Fruit fly (Drosophila melanogaster): ENCODE results near the gene CG10589.

The CG10589 gene

DNA sequence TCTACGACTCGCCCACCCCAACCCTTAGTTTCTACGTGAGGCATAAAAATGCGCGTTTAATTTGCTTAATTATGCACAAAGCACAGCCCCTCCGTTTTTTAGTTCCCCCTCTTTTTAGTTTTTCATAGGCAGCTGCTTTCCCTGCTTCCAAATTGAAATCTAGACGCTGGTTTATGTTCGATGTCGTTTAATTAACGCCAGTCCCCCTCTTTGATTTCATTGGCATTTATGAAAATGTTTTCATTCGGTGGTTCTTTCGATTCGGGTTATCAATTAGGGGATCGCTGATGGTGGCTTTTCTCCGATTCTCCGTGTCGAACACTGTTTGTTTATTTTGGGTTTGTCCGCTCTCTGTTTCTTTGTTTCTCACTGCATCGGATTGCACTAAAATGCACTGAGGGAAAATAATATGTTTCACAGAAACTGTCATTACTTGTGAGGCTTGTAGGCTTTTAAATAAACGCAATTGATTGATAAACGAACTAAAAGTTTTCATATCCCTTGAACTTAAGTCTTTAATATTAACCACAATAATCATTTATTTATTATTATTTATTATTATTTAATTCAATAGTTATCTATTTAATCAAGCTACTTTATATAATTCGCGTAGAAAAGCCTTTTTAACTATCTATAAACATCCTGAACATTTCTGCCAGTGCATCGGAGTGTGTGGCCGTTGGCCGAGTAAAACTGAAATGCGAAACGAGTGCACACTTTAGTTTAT lies 2.6 kb downstream of the CG10589 start:
- no peak for TF ChIP-seq noc (tag; optimal IDR thresholded peaks at IDR 0.05)

DNA sequence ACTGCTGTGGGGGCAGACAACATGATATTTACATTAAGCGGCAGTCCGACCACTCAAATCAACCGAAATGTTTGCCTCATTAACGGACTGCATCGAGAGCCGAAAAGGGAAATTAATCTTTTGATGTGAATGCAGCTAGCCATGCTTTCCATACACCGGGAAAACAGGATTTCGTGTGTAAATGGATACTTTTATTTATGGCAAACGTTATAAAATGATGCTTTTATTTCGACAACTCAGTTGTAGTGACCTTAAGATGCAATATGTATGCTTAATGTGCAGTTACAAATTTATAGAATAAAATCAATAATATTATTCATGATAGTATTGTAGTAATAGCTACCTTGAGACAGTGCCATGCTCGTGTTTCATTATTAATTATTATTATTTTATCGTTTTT lies 3.9 kb downstream of the CG10589 start:
- no peak for TF ChIP-seq noc (tag; optimal IDR thresholded peaks at IDR 0.05)

DNA sequence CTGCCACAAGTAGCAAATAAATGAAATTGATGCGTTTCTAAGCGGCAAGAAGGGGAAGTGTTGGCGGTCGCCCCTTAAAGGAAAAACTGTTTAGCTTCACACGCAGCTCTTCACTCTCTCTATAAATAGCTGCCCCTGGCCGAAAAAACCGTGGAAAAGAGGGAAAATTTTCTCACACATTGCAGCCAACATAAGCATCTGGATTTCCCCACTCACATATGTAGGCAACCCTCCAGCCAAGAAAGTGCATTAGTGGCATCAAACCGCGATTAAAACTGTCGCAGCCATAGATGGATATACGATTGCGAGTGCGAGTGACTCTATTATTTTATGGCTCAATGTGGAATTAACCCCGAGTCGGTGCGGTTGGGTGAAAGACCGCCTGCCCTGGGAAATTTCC lies 4.9 kb downstream of the CG10589 start:
- no peak for TF ChIP-seq noc (tag; optimal IDR thresholded peaks at IDR 0.05)

DNA sequence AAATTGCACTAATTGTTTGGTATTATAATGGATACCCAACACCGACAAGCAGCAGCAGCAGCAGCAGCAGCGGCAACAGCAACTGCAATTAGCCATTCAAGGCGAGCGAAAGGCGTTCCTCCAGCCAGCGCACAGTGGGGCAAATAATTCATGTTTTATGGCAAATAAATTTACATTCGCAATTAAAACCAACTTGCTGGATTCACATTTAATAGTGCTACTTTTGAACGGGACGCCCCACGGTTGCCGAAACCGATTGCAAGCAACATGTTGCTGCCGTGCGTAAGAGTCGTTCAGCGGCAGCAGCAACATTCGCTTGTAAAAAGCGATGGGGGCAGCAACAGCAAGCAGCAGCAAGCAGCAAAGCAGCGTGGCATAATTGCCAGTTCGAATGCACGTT lies 6.1 kb downstream of the CG10589 start:
- no peak for TF ChIP-seq noc (tag; optimal IDR thresholded peaks at IDR 0.05)

DNA sequence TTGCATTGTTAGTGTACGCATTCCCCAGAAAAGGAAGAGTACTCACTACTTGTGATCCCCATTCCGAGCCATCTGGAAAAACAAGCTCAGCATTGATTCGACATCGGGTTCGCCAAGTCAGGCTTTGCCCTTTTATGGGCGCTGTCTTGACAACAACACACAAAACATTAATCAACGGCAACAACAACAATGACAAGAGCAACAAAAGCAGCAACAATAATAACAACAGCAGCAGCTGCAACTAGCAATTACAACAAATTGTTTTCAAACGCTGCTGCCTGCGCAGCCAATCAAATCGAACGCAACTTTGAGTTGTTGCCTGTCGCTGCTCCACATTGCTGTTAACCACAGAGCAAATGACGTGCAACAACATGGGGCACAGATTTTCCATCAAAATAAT lies 14.4 kb downstream of the CG10589 start:
- TF ChIP-seq noc (tag; optimal IDR thresholded peaks at IDR 0.05) = no peak

DNA sequence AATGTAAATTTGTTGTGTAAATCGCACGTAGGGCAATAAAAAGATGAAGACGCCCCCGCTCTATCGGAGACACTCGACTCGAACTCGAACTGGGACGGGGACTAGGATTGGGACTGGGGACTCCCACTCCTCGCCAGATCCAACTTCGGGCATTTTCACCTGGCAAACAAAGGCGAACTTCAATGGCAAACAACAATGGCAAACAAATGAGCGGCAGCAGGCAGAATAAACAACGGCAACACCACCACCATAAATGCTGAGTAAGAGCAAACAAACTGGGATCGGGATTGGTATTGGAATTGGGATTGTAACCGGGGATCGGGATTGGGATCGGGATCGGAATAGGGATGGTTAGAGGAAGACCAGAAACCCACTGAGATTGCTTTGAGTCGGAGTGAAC lies 16.6 kb downstream of the CG10589 start:
- no peak for TF ChIP-seq noc (tag; optimal IDR thresholded peaks at IDR 0.05)

DNA sequence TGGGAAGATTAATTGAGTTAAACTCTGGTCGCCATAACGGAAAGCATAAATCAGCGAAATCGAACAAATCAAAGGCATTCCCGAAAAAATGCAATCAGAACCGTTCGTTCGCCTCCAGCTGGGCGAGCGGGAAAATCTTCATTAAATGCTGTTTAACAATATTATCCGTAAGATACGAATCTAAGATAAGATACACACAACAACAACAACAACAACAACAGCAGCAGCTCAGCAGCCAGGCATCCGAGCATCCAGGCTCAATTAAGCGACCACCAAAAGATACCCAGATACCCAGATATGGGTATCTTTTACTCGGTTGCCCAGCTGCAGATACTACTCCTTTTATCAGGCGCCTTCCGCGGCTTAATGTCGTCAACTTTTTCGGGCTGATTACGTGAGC lies 18.4 kb downstream of the CG10589 start:
- no peak for TF ChIP-seq noc (tag; optimal IDR thresholded peaks at IDR 0.05)

DNA sequence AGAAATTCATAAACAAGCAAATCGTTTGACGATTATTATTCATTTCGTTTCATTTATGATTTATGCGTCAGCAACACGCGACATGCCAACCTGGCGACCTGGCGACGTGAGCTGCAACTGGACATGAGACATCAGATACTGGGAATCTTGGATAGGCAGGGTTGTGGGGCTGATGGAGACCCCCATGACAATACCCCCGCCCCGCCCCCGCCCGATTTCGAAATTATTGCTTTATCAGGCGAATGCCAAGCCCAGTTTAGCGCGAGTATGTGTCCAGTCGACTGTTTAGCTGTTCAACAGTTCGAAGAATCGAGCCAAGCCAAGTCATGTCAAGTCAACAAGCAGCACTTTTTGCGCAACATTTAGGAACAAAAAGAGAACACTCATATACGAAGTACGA lies 19.3 kb downstream of the CG10589 start:
- no peak for TF ChIP-seq noc (tag; optimal IDR thresholded peaks at IDR 0.05)

DNA sequence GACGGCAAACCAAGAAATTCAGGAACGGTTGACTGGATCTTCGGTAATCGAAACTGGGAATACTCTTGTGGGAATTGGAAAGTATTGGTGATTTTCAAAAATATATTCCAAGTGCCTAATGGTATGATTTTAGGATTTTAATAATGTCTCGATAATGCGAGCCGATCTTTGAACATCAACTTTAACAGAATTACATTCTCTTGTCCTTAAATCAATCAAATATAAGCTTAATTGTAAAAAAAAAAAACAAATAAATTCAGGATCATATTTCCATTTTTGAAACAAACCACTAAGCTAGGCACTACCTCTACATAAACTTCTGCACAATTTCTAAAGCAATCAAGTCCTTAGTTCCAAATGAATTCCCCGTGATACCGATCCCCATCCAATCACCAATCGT lies 20.8 kb downstream of the CG10589 start:
- no peak for TF ChIP-seq noc (tag; optimal IDR thresholded peaks at IDR 0.05)

DNA sequence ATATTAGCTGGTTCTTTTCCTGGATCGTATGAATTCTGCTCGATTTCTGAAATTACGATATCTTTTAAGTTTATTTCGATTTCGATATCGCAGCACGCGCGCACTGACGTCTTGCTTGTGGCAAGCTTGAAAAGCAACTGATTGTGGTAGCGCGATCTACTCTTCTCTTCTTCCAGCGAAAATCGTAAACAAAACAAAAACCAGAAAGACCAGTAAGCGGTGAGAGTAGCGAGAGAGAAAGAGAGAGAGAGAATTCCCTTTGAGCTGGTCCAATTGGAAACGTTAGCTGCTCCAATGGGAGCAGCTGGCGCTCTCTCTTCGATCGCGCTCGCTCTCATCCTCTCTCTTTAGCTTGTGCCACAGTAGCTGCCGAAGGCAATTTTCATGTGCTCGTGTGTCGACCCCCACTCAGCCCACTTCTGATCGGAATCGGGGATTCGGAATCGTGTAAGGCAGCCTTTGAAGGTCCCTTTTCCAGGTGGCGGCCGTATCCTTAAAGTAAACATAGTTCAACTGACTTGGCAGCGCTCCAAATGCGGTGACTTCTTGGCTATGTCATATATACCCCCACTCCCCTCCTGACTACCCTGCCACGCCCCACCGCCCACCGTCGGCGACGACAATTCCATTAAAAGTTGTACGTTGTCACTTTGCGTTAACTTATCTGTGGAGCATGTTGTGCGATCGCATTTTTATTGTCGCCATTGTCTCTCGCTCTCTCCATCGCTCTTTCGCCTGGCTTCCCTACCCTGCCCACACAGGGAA lies 21.9 kb downstream of the CG10589 start, which contains the start of gene fng:
TSS of gene fng (minus strand) at position 142 of the 765 bp plus-strand sequence.
- TF ChIP-seq noc (tag; optimal IDR thresholded peaks at IDR 0.05) = no peak

DNA sequence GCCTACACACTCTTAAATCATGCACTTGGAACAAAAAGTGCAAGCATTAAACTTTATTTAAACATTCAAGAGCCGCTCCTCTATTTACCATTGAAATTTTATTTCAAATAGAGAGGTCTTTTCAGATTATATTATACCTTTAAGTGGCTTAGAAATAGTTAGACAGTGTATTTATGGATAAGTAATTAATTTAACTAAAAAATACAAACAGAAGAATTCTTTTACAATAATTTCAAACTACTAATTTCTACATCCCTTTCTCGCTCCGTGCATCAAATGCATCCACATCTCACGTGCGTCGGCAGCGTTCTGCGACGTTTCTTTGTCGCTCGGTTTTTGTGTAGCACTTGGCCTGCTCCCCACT lies 22.5 kb downstream of the CG10589 start:
- no peak for TF ChIP-seq noc (tag; optimal IDR thresholded peaks at IDR 0.05)

DNA sequence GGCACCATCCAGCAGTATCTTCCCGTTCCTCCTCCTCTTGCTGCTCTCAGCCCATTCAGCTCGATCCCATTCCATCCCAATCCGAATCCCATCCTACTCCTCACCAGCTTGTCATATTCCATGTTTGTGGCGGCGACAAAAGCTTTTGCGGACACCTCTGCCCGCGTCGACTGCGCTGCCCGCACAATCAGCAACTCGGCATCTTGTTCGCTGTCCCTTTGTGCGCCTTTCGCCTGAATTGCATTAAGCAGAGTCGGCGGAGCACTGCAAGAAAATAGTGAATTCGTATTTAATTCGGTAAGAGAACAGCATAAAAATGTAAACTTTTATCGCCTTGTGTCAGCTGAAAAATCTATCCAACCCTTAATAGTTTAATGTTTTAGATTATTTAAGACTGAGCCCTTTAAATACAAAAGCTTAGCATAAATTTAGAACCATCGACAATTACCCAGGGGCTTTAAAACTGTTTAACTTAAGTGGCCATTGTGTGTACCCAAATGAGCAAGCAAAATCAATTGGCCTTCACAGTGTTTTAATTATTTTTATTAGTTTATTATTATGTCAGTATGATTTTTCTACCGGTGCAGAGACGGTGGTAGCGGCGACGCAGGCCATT lies 23.0 kb downstream of the CG10589 start:
- no peak for TF ChIP-seq noc (tag; optimal IDR thresholded peaks at IDR 0.05)

DNA sequence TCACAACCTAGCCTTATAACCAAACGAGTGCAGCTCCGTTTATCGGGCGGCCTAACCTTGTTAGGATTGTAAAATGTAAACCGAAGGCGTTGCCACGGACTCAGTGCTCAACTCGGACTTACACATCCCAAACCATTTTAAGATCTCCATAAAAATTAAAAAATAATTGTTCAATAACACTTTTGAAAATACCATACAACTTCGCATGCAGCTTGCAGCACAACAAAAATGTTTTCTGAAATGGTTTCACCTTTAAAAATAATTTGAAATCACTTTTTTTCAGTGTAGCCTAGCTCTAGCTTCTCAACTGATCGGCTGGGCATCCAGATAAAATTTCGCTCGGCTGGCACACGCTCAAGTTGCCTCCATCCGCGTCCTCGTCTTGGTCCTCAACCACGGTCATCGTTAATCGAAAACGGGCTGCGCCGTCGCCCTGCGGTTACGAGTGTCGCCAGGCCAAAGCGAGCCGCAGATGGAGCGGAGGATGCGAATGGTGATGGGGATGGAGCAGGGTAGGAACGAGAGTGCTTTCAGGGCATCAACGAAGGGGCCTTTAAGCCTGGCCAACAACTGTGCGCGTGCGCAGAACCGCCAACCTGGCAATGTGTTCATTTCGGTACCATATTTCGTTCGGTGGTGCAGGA lies 24.0 kb downstream of the CG10589 start:
- TF ChIP-seq noc (tag; optimal IDR thresholded peaks at IDR 0.05) = no peak

DNA sequence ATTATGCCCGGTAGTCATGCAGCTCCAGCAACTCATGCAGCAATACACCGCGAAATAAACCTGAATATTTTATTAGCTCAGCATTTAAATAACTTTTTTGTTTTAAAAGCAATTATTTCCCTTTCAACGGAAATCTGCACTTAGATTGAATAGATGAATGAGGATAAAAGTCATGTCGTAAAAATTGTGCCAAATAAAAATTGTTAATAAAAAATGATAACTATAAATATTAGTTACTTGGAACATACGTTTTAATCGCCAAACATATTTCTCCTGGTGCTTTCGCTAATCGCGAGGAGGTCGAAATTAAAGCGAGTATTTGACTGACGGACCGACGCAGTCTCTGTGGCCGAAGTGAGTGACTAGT lies 24.5 kb downstream of the CG10589 start:
- no peak for TF ChIP-seq noc (tag; optimal IDR thresholded peaks at IDR 0.05)

DNA sequence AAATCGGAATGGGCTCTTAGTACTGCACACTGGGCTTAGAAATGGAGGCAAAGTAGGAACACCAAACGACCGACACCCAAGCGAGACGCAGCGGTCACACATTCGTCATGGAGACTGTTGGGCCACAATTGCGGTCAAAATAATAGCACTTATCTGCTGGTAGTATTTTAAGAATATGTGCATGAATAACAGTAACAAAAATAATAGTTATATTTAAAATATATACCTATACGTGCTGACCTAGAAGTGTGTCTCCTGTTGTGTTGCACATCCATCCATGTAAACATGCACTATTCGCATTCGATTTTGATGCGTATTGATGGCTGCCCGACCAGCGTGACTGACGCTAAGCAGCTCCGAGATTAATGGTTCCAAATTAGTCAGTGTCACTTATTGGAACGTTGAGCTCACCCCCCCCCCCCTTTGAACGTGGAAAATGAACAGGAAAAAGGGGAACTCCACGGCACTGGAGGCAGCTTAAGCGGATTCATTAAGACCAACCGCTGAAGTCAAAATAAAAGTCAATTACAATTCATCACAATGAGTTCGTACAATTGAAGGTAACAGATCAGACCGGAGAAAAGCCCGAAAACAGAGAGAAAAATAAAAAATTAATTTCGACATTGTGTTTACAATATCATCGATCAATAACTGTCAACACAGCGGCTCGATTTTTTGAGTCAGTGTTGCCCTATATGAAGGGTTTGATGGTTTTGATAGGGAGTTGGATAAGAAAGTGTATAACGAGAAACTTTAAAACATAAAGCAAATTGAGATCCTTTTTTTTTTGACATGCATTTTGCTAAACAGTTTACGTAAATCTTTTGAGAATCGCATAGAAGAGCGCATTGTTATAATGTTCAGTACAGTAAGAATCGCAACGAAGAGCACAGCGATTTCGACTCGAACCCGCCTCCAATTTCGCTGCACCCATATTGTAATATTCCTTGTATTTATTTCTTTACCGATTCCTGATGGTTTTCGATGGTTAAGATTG lies 25.3 kb downstream of the CG10589 start:
- TF ChIP-seq noc (tag; optimal IDR thresholded peaks at IDR 0.05) = no peak

All from whole organism, larva.